Fruit fly (Drosophila melanogaster) whole organism, wandering third instar larva: ENCODE data around the gene NimC4.

Source experiments
- Dfd ChIP-seq: fragments of >200 bp; optimal IDR thresholded peaks from 2 replicates; lab custom pipeline; 2017; ENCODE audit warnings: missing biosample characterization, missing genetic modification characterization
- Dif ChIP-seq: fragments of 200-275, 200-300 bp; sonication (Bioruptor generic); optimal IDR thresholded peaks from 2 replicates; lab custom pipeline; 2018; ENCODE audit warnings: missing biosample characterization, missing genetic modification characterization; ENCODE audit not compliant: partially characterized antibody
- Hnf4 ChIP-seq: fragments of 200-800 bp; sonication (Bioruptor generic); optimal IDR thresholded peaks from 2 replicates; lab custom pipeline; 2016; ENCODE audit warnings: missing biosample characterization, mild to moderate bottlenecking, missing genetic modification characterization
- Hr78 ChIP-seq: fragments of >200 bp; optimal IDR thresholded peaks from 2 replicates; lab custom pipeline; 2017; ENCODE audit warnings: missing biosample characterization, missing genetic modification characterization
- Hr83 ChIP-seq: fragments of 200-300 bp; sonication (Bioruptor generic); optimal IDR thresholded peaks from 2 replicates; lab custom pipeline; 2016; ENCODE audit warnings: missing biosample characterization, mild to moderate bottlenecking, missing genetic modification characterization, moderate library complexity; ENCODE audit not compliant: poor library complexity, severe bottlenecking
- lola ChIP-seq: fragments of >200 bp; optimal IDR thresholded peaks from 2 replicates; lab custom pipeline; 2017; ENCODE audit warnings: missing biosample characterization, missing genetic modification characterization
- psq ChIP-seq: fragments of 200-800 bp; sonication (Bioruptor generic); optimal IDR thresholded peaks from 3 replicates; lab custom pipeline; 2017; ENCODE audit warnings: missing biosample characterization, mild to moderate bottlenecking, missing genetic modification characterization, moderate library complexity

NimC4 gene

DNA sequence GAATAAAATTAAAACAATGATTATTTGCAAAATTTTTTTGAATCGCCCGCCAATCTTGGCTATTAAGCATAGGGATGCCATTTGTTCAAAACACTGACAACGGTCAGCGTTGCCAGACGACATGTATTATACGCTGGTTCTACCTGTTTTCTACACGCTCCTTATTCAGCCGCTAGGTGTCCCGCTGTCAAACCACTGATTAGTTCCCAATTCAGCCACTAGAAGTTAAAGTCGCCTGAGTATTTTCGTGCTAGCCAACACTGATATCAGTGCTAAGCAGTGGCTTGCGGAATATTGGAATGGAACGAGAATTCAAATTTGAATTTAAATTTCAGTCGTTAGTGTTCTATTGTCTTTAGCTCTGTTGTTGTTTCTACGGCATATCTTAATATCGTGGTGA is 47.2 kb downstream of the NimC4 start (continued):
- TF ChIP-seq Hr78 (GFP tag; lab: Kevin White, UChicago): no peak
- TF ChIP-seq Hnf4 (GFP tag; lab: Kevin White, UChicago): peak; percentile 57
- TF ChIP-seq lola: no peak
- TF ChIP-seq psq (GFP tag; lab: Kevin White, UChicago): no peak
- TF ChIP-seq Hr83 (GFP tag; lab: Kevin White, UChicago): peak; percentile 77

DNA sequence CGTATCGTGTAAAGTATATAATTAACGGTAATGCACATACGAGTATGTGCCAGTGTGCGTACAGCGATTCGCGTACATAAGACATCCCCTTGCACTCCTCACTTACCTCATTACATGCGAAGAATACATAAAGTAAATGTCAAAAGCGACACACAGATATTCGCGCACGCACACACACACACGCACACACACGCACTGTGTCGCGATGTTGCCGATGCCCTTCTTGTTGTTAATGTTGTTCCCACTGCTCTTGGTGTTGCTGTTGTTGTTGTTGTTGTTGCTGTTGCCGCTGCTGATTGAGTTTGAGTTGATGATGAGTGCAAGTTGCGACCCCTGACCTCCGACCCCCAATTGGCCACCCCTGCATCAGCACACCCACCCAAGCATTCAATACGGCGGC is 48.3 kb downstream of the NimC4 start:
- TF ChIP-seq Dif (GFP tag; lab: Kevin White, UChicago) (no peak), Dfd (GFP tag; lab: Kevin White, UChicago) (peak; percentile 56)
